Fruit fly (Drosophila melanogaster) whole organism, wandering third instar larva: ENCODE measurements around the gene CG1637.

Source experiments
- Abd-B ChIP-seq: fragments of >200 bp; optimal IDR thresholded peaks from 2 replicates; lab custom pipeline; 2017; ENCODE audit warnings: missing biosample characterization, missing genetic modification characterization
- CG32264 ChIP-seq: fragments of 200-800 bp; sonication (Bioruptor generic); optimal IDR thresholded peaks from 2 replicates; lab custom pipeline; 2016; ENCODE audit warnings: missing biosample characterization, missing genetic modification characterization
- CG9705 ChIP-seq: fragments of 200-800 bp; sonication (Bioruptor generic); optimal IDR thresholded peaks from 2 replicates; lab custom pipeline; 2018; ENCODE audit warnings: missing biosample characterization, mild to moderate bottlenecking, missing genetic modification characterization
- CrebA ChIP-seq: fragments of 200-800 bp; sonication (Bioruptor generic); optimal IDR thresholded peaks from 2 replicates; lab custom pipeline; 2016; ENCODE audit warnings: missing biosample characterization, mild to moderate bottlenecking, missing genetic modification characterization, borderline replicate concordance
- Dfd ChIP-seq: fragments of >200 bp; optimal IDR thresholded peaks from 2 replicates; lab custom pipeline; 2017; ENCODE audit warnings: missing biosample characterization, missing genetic modification characterization
- Dif ChIP-seq: fragments of 200-275, 200-300 bp; sonication (Bioruptor generic); optimal IDR thresholded peaks from 2 replicates; lab custom pipeline; 2018; ENCODE audit warnings: missing biosample characterization, missing genetic modification characterization; ENCODE audit not compliant: partially characterized antibody
- GATAd ChIP-seq: sonication (Bioruptor generic); optimal IDR thresholded peaks from 2 replicates; lab custom pipeline; 2016; ENCODE audit warnings: missing biosample characterization, missing genetic modification characterization
- HLH106 ChIP-seq: fragments of 200-800 bp; optimal IDR thresholded peaks from 3 replicates; lab custom pipeline; 2019; ENCODE audit warnings: missing biosample characterization, mild to moderate bottlenecking, missing genetic modification characterization, moderate library complexity
- Hnf4 ChIP-seq: fragments of 200-800 bp; sonication (Bioruptor generic); optimal IDR thresholded peaks from 2 replicates; lab custom pipeline; 2016; ENCODE audit warnings: missing biosample characterization, mild to moderate bottlenecking, missing genetic modification characterization
- Hr78 ChIP-seq: fragments of >200 bp; optimal IDR thresholded peaks from 2 replicates; lab custom pipeline; 2017; ENCODE audit warnings: missing biosample characterization, missing genetic modification characterization
- Hr83 ChIP-seq: fragments of 200-300 bp; sonication (Bioruptor generic); optimal IDR thresholded peaks from 2 replicates; lab custom pipeline; 2016; ENCODE audit warnings: missing biosample characterization, mild to moderate bottlenecking, missing genetic modification characterization, moderate library complexity; ENCODE audit not compliant: poor library complexity, severe bottlenecking
- Jra ChIP-seq: sonication (Bioruptor generic); optimal IDR thresholded peaks from 2 replicates; lab custom pipeline; 2016; ENCODE audit warnings: missing biosample characterization, missing genetic modification characterization
- Mio ChIP-seq: sonication (Bioruptor generic); optimal IDR thresholded peaks from 2 replicates; lab custom pipeline; 2016; ENCODE audit warnings: missing biosample characterization, missing genetic modification characterization
- Myc ChIP-seq: fragments of >200 bp; optimal IDR thresholded peaks from 2 replicates; lab custom pipeline; 2017
- N ChIP-seq: fragments of >200 bp; optimal IDR thresholded peaks from 2 replicates; lab custom pipeline; 2018; ENCODE audit warnings: missing biosample characterization, missing external identifiers, missing genetic modification characterization
- OdsH ChIP-seq: fragments of 200-800 bp; sonication (Bioruptor generic); optimal IDR thresholded peaks from 2 replicates; lab custom pipeline; 2016; ENCODE audit warnings: missing biosample characterization, mild to moderate bottlenecking, missing genetic modification characterization
- Rel ChIP-seq, 2 experiments: fragments of 200-800 bp; sonication (Bioruptor generic) in 1 of 2; optimal IDR thresholded peaks; 2 replicates in 1 of 2; 3 replicates in 1 of 2; lab custom pipeline; 2016 to 2019; ENCODE audit warnings: mild to moderate bottlenecking in 2 of 2, missing biosample characterization in 2 of 2, missing genetic modification characterization in 2 of 2, moderate library complexity in 1 of 2
- Sp1 ChIP-seq: fragments of 200-800 bp; sonication (Bioruptor generic); optimal IDR thresholded peaks from 3 replicates; lab custom pipeline; 2019; ENCODE audit warnings: missing biosample characterization, mild to moderate bottlenecking, missing genetic modification characterization, moderate library complexity
- Vsx2 ChIP-seq: fragments of 200-300, 225-300 bp; sonication (Bioruptor generic); optimal IDR thresholded peaks from 2 replicates; lab custom pipeline; 2018; ENCODE audit warnings: missing biosample characterization, missing genetic modification characterization; ENCODE audit not compliant: partially characterized antibody
- br ChIP-seq: fragments of 200-800 bp; sonication (Bioruptor generic); optimal IDR thresholded peaks from 2 replicates; lab custom pipeline; 2016; ENCODE audit warnings: missing biosample characterization, missing genetic modification characterization
- brk ChIP-seq: fragments of 200-800 bp; sonication (Bioruptor generic); optimal IDR thresholded peaks from 2 replicates; lab custom pipeline; 2016; ENCODE audit warnings: missing biosample characterization, mild to moderate bottlenecking, missing genetic modification characterization
- dl ChIP-seq, 2 experiments: fragments of 175-275, 200-275 bp in 1 of 2; fragments of 200-275 bp in 1 of 2; sonication (Bioruptor generic); optimal IDR thresholded peaks; lab custom pipeline; 2018; ENCODE audit warnings: mild to moderate bottlenecking in 2 of 2, missing biosample characterization in 2 of 2, missing genetic modification characterization in 2 of 2, moderate library complexity in 2 of 2; ENCODE audit not compliant: partially characterized antibody in 2 of 2, insufficient read depth in 1 of 2
- dmrt93B ChIP-seq: fragments of 200-800 bp; sonication (Bioruptor generic); optimal IDR thresholded peaks from 2 replicates; lab custom pipeline; 2018; ENCODE audit warnings: missing biosample characterization, mild to moderate bottlenecking, missing genetic modification characterization
- dsf ChIP-seq: sonication (Bioruptor generic); optimal IDR thresholded peaks from 2 replicates; lab custom pipeline; 2016; ENCODE audit warnings: missing biosample characterization, missing genetic modification characterization, borderline replicate concordance
- ey ChIP-seq: fragments of 200-800 bp; sonication (Bioruptor generic); optimal IDR thresholded peaks from 2 replicates; lab custom pipeline; 2016; ENCODE audit warnings: missing biosample characterization, missing genetic modification characterization
- foxo ChIP-seq, 2 experiments: fragments of 200-800 bp; sonication (Bioruptor generic); optimal IDR thresholded peaks; 2 replicates in 1 of 2; 3 replicates in 1 of 2; lab custom pipeline; 2016 to 2017; ENCODE audit warnings: missing biosample characterization in 2 of 2, missing genetic modification characterization in 2 of 2
- fru ChIP-seq: fragments of 200-800 bp; sonication (Bioruptor generic); optimal IDR thresholded peaks from 3 replicates; lab custom pipeline; 2016; ENCODE audit warnings: missing biosample characterization, mild to moderate bottlenecking, missing genetic modification characterization
- h ChIP-seq: fragments of 200-800 bp; sonication (Bioruptor generic); optimal IDR thresholded peaks from 3 replicates; lab custom pipeline; 2016; ENCODE audit warnings: missing biosample characterization, mild to moderate bottlenecking, missing genetic modification characterization
- jim ChIP-seq: fragments of 175-275, 200-325 bp; sonication (Bioruptor generic); optimal IDR thresholded peaks from 2 replicates; lab custom pipeline; 2016; ENCODE audit warnings: missing biosample characterization, mild to moderate bottlenecking, missing genetic modification characterization
- lola ChIP-seq: fragments of >200 bp; optimal IDR thresholded peaks from 2 replicates; lab custom pipeline; 2017; ENCODE audit warnings: missing biosample characterization, missing genetic modification characterization
- pan ChIP-seq: fragments of >200 bp; optimal IDR thresholded peaks from 2 replicates; lab custom pipeline; 2017
- psq ChIP-seq: fragments of 200-800 bp; sonication (Bioruptor generic); optimal IDR thresholded peaks from 3 replicates; lab custom pipeline; 2017; ENCODE audit warnings: missing biosample characterization, mild to moderate bottlenecking, missing genetic modification characterization, moderate library complexity
- rgr ChIP-seq: fragments of 200-800 bp; sonication (Bioruptor generic); optimal IDR thresholded peaks from 3 replicates; lab custom pipeline; 2016; ENCODE audit warnings: missing biosample characterization, mild to moderate bottlenecking, missing genetic modification characterization
- sage ChIP-seq: fragments of 200-800 bp; sonication (Bioruptor generic); optimal IDR thresholded peaks from 2 replicates; lab custom pipeline; 2016; ENCODE audit warnings: missing biosample characterization, mild to moderate bottlenecking, missing genetic modification characterization
- sv ChIP-seq: fragments of 200-800 bp; sonication (Bioruptor generic); optimal IDR thresholded peaks from 3 replicates; lab custom pipeline; 2016; ENCODE audit warnings: missing biosample characterization, missing genetic modification characterization
- tai ChIP-seq: sonication (Bioruptor generic); optimal IDR thresholded peaks from 2 replicates; lab custom pipeline; 2016; ENCODE audit warnings: missing biosample characterization, missing genetic modification characterization
- usp ChIP-seq: fragments of >200 bp; optimal IDR thresholded peaks from 2 replicates; lab custom pipeline; 2017; ENCODE audit warnings: missing biosample characterization, missing genetic modification characterization
- woc ChIP-seq: sonication (Bioruptor generic); optimal IDR thresholded peaks from 2 replicates; lab custom pipeline; 2016; ENCODE audit warnings: missing biosample characterization, mild to moderate bottlenecking, missing genetic modification characterization

The CG1637 gene

DNA sequence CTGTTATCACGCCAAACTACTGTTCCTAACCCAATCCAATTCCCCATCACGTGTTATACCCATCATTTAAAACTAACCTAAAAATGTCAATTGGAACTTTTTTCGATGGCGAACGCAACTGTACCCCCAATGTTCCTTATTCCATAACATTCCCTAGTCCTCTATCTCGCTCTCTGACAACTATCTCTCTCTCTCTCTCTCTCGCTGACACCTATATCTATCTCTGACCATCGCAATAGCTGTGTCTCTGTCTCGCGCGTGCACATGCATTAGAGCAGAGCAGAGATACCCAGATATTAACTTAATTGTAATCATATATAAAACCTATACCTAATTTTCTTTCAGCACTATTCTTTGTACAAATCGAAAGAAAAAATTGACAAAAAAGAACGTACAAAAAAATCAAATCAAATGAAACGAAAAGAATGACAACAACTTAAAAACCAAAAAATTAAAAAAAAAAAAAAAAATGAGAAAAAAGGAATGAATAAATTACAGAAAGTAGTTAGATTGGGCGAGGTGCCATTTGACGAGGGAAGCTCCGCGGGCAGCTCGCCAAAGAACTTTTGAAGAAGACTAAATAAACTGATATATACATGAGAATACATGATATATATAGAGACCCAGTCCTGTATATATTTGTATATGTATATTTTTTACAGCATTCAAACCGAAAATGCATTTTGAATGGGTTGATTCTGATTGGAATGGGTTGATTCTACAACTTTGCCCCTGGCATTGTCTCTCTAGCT, 11.9 kb downstream of the CG1637 start:
- no peak for TF ChIP-seq Hnf4
- no peak for TF ChIP-seq jim (GFP tag; lab: Kevin White, UChicago)
- TF ChIP-seq pan (lab: Kevin White, UChicago) = no peak
- no peak for TF ChIP-seq Myc (lab: Kevin White, UChicago)
- no peak for TF ChIP-seq dsf (GFP tag; lab: Kevin White, UChicago)
- TF ChIP-seq Rel (GFP tag; optimal IDR thresholded peaks at IDR 0.05; lab: Kevin White, UChicago) = no peak
- TF ChIP-seq Rel (tag; optimal IDR thresholded peaks at IDR 0.05; lab: Kevin White, UChicago) = no peak

DNA sequence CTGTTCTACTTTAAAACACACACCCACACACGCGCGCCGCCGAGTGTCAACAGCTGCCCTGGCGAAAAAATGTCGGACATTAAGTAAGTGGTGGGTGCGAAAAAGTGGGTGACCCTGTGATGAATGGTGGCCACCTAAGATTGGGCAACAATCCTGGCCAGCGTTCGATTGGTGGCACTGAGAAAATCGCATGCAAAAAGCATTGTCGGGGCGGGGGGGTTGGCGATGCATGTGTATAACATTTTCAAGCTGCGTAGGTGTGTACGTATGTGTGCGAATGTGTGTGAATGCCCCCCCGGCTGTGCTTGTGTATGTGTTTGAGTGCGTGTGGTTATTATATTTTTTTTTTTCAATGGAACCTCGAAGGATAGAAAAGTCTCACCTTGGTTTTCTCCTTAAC, 19.8 kb downstream of the CG1637 start:
- TF ChIP-seq N (GFP tag; lab: Kevin White, UChicago) (peak; percentile 58), psq (GFP tag; lab: Kevin White, UChicago) (no peak)

DNA sequence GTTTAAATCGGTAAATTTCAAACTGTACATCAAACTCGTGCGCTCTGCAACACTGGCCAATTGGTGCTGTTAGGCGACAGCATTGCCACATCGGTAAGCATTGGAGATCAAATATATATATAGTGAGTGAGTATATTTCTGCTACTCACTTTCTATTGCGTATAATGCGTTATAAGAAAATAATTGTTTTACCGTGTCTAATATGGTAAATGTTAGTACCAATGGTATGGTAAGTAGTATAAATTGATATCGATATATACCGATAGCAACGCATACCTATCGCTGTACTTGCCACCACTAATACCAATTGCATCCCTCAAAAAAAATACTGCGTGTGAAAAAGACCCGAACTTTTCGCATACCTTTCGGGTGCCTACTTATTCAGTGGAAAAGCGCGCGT, 20.3 kb downstream of the CG1637 start, which contains the start of the genes sofe and CG2186:
Gene sofe, minus strand, starts transcription at position 38 of the 400 bp plus-strand sequence.
Gene CG2186, plus strand, starts transcription at position 280 of the 400 bp plus-strand sequence.
- TF ChIP-seq dl (GFP tag; optimal IDR thresholded peaks at IDR 0.05; lab: Kevin White, UChicago; ENCODE audit: insufficient read depth in 1 of 2, partially characterized antibody in 2 of 2) = no peak
- peak; percentile 42 for TF ChIP-seq sv (GFP tag; lab: Kevin White, UChicago)
- TF ChIP-seq Hnf4 = no peak
- TF ChIP-seq foxo (GFP tag; optimal IDR thresholded peaks at IDR 0.05; lab: Kevin White, UChicago) = peak in 1 of 2 experiments; percentile 72
- TF ChIP-seq Hr83 (GFP tag; lab: Kevin White, UChicago) = peak; percentile 30
- TF ChIP-seq GATAd = peak; percentile 9
- peak; percentile 69 for TF ChIP-seq rgr (GFP tag; lab: Kevin White, UChicago)
- TF ChIP-seq HLH106 = peak; percentile 58
- no peak for TF ChIP-seq Dif
- TF ChIP-seq lola (GFP tag; lab: Kevin White, UChicago) = no peak
- TF ChIP-seq CrebA (GFP tag; lab: Kevin White, UChicago) = no peak
- TF ChIP-seq ey = peak; percentile 63
- TF ChIP-seq CG32264 (GFP tag; lab: Kevin White, UChicago) = no peak
- no peak for TF ChIP-seq sage (GFP tag; lab: Kevin White, UChicago)
- TF ChIP-seq OdsH (GFP tag; lab: Kevin White, UChicago) = peak; percentile 7
- TF ChIP-seq dmrt93B (GFP tag; lab: Kevin White, UChicago) = no peak
- no peak for TF ChIP-seq Mio
- TF ChIP-seq pan (lab: Kevin White, UChicago) = no peak
- peak; percentile 62 for TF ChIP-seq h
- TF ChIP-seq woc (GFP tag; lab: Kevin White, UChicago) = peak; percentile 42
- TF ChIP-seq Rel (GFP tag; optimal IDR thresholded peaks at IDR 0.05; lab: Kevin White, UChicago) = no peak
- TF ChIP-seq Rel (tag; optimal IDR thresholded peaks at IDR 0.05; lab: Kevin White, UChicago) = peak; percentile 73
- TF ChIP-seq fru = peak; percentile 55
- peak; percentile 16 for TF ChIP-seq Myc (lab: Kevin White, UChicago)
- TF ChIP-seq usp (GFP tag; lab: Kevin White, UChicago) = no peak
- TF ChIP-seq N (GFP tag; lab: Kevin White, UChicago) = no peak
- TF ChIP-seq jim (GFP tag; lab: Kevin White, UChicago) = no peak
- no peak for TF ChIP-seq Jra (GFP tag; lab: Kevin White, UChicago)
- TF ChIP-seq tai (GFP tag; lab: Kevin White, UChicago) = no peak
- peak; percentile 57 for TF ChIP-seq CG9705
- peak; percentile 39 for TF ChIP-seq psq (GFP tag; lab: Kevin White, UChicago)
- no peak for TF ChIP-seq dsf (GFP tag; lab: Kevin White, UChicago)
- TF ChIP-seq Sp1 (GFP tag; lab: Kevin White, UChicago) = peak; percentile 41
- no peak for TF ChIP-seq brk (GFP tag; lab: Kevin White, UChicago)
- no peak for TF ChIP-seq Dfd (GFP tag; lab: Kevin White, UChicago)
- no peak for TF ChIP-seq Abd-B (GFP tag; lab: Kevin White, UChicago)
- peak; percentile 25 for TF ChIP-seq br (GFP tag; lab: Kevin White, UChicago)
- TF ChIP-seq Hr78 (GFP tag; lab: Kevin White, UChicago) = no peak
- no peak for TF ChIP-seq Vsx2
